Worm (Caenorhabditis elegans) whole organism, young adult: Measurements from ENCODE around the gene F53F4.4.
A peak's percentile ranks its signal among the peaks of the same experiment; 100 is the strongest.

ENCODE experiments used
- C06A6.2 ChIP-seq: fragments of 200-800 bp; sonication (Bioruptor generic); conservative IDR thresholded peaks from 2 replicates; pipeline ENCODE4 v1.3.6; 2022; ENCODE audit warnings: missing genetic modification characterization, missing compliant biosample characterization
- D2030.7 ChIP-seq: fragments of 200-800 bp; sonication (Bioruptor generic); IDR thresholded peaks from 2 replicates; pipeline ENCODE4 v1.3.6; 2022; ENCODE audit warnings: missing genetic modification reagents, missing genetic modification characterization, missing compliant biosample characterization
- F22D6.2 ChIP-seq: sonication (generic microtip); optimal IDR thresholded peaks from 2 replicates; lab custom pipeline; 2016; ENCODE audit warnings: mild to moderate bottlenecking, missing genetic modification characterization, missing compliant biosample characterization
- F33H1.4 ChIP-seq: fragments of 200-800 bp; sonication (Bioruptor generic); IDR thresholded peaks from 2 replicates; pipeline ENCODE4 v1.3.6; 2022; ENCODE audit warnings: missing genetic modification reagents, missing genetic modification characterization, missing compliant biosample characterization
- F39B2.1 ChIP-seq: fragments of 200-800 bp; sonication (Bioruptor generic); IDR thresholded peaks from 2 replicates; pipeline ENCODE4 v1.3.6; 2022; ENCODE audit warnings: missing genetic modification reagents, missing genetic modification characterization, missing compliant biosample characterization
- F52B5.7 ChIP-seq: sonication (generic microtip); optimal IDR thresholded peaks from 2 replicates; lab custom pipeline; 2016; ENCODE audit warnings: mild to moderate bottlenecking, missing genetic modification characterization, missing compliant biosample characterization
- F55B11.4 ChIP-seq: sonication (generic microtip); optimal IDR thresholded peaks from 2 replicates; lab custom pipeline; 2016; ENCODE audit warnings: missing compliant biosample characterization, missing genetic modification characterization, borderline replicate concordance; ENCODE audit not compliant: insufficient read depth
- K11D2.4 ChIP-seq: fragments of 200-800 bp; sonication (Bioruptor generic); IDR thresholded peaks from 2 replicates; pipeline ENCODE4 v1.3.6; 2022; ENCODE audit warnings: missing genetic modification reagents, missing genetic modification characterization, missing compliant biosample characterization
- K12H6.12 ChIP-seq: fragments of 200-800 bp; sonication (Bioruptor generic); optimal IDR thresholded peaks from 2 replicates; lab custom pipeline; 2018; ENCODE audit warnings: mild to moderate bottlenecking, missing genetic modification characterization, missing compliant biosample characterization
- Y56A3A.18 ChIP-seq: fragments of 200-800 bp; sonication (Bioruptor generic); IDR thresholded peaks from 2 replicates; pipeline ENCODE4 v1.3.6; 2022; ENCODE audit warnings: missing genetic modification reagents, missing genetic modification characterization, missing compliant biosample characterization
- Y79H2A.3 ChIP-seq: fragments of 200-800 bp; sonication (Bioruptor generic); conservative IDR thresholded peaks from 2 replicates; pipeline ENCODE4 v1.3.6; 2022; ENCODE audit warnings: missing genetic modification reagents, missing genetic modification characterization, missing compliant biosample characterization
- Y95B8A.8 ChIP-seq: fragments of 200-800 bp; sonication (Bioruptor generic); IDR thresholded peaks from 2 replicates; pipeline ENCODE4 v1.3.6; 2022; ENCODE audit warnings: missing genetic modification reagents, missing genetic modification characterization, missing compliant biosample characterization
- ZK185.1 ChIP-seq: sonication (generic microtip); optimal IDR thresholded peaks from 2 replicates; lab custom pipeline; 2016; ENCODE audit warnings: mild to moderate bottlenecking, missing genetic modification characterization, missing compliant biosample characterization; ENCODE audit not compliant: poor library complexity, severe bottlenecking
- ama-1 ChIP-seq, 3 experiments: fragments of 150-350 bp in 1 of 3; sonication (generic microtip) in 2 of 3; optimal IDR thresholded peaks; 2 replicates each; lab custom pipeline; 2014 to 2018; ENCODE audit warnings: missing biosample characterization in 2 of 3, missing genetic modification characterization in 2 of 3, missing genetic modification reagents in 2 of 3
- aptf-2 ChIP-seq: fragments of 200-800 bp; sonication (Bioruptor generic); conservative IDR thresholded peaks from 2 replicates; pipeline ENCODE4 v1.3.6; 2022; ENCODE audit warnings: missing genetic modification reagents, missing genetic modification characterization, missing compliant biosample characterization
- attf-3 ChIP-seq: fragments of 200-800 bp; sonication (Bioruptor generic); conservative IDR thresholded peaks from 2 replicates; pipeline ENCODE4 v1.3.6; 2022; ENCODE audit warnings: missing genetic modification reagents, missing genetic modification characterization, missing compliant biosample characterization
- bed-1 ChIP-seq: fragments of 200-800 bp; sonication (Bioruptor generic); IDR thresholded peaks from 2 replicates; pipeline ENCODE4 v1.3.6; 2022; ENCODE audit warnings: missing genetic modification reagents, missing genetic modification characterization, missing compliant biosample characterization
- bed-2 ChIP-seq: fragments of 200-800 bp; sonication (Bioruptor generic); IDR thresholded peaks from 2 replicates; pipeline ENCODE4 v1.3.6; 2022; ENCODE audit warnings: missing genetic modification reagents, missing genetic modification characterization, missing compliant biosample characterization
- ceh-27 ChIP-seq: fragments of 200-800 bp; sonication (Bioruptor generic); optimal IDR thresholded peaks from 2 replicates; lab custom pipeline; 2018; ENCODE audit warnings: mild to moderate bottlenecking, missing genetic modification characterization, moderate library complexity, missing compliant biosample characterization
- ceh-58 ChIP-seq: fragments of 200-800 bp; sonication (Bioruptor generic); IDR thresholded peaks from 2 replicates; pipeline ENCODE4 v1.3.6; 2022; ENCODE audit warnings: missing genetic modification characterization, missing compliant biosample characterization
- dox-1 ChIP-seq: fragments of 200-800 bp; sonication (Bioruptor generic); IDR thresholded peaks from 2 replicates; pipeline ENCODE4 v1.3.6; 2022; ENCODE audit warnings: missing genetic modification reagents, missing genetic modification characterization, missing compliant biosample characterization
- egrh-3 ChIP-seq: fragments of 200-800 bp; sonication (Bioruptor generic); IDR thresholded peaks from 2 replicates; pipeline ENCODE4 v1.3.6; 2022; ENCODE audit warnings: missing genetic modification reagents, missing genetic modification characterization, missing compliant biosample characterization
- fkh-3 ChIP-seq: sonication (generic microtip); optimal IDR thresholded peaks from 2 replicates; lab custom pipeline; 2016; ENCODE audit warnings: mild to moderate bottlenecking, missing genetic modification characterization, missing compliant biosample characterization
- hrde-1 ChIP-seq: sonication (generic microtip); optimal IDR thresholded peaks from 2 replicates; lab custom pipeline; 2016; ENCODE audit warnings: missing genetic modification characterization, mild to moderate bottlenecking, missing compliant biosample characterization, moderate library complexity, missing genotype, missing genetic modification reagents, borderline replicate concordance
- lin-54 ChIP-seq: fragments of 200-800 bp; sonication (Bioruptor generic); optimal IDR thresholded peaks from 2 replicates; lab custom pipeline; 2018; ENCODE audit warnings: mild to moderate bottlenecking, missing genetic modification characterization, missing compliant biosample characterization
- mcd-1 ChIP-seq: fragments of 200-800 bp; sonication (Bioruptor generic); IDR thresholded peaks from 2 replicates; pipeline ENCODE4 v1.3.6; 2022; ENCODE audit warnings: missing genetic modification reagents, missing genetic modification characterization, missing compliant biosample characterization
- mes-4 ChIP-seq: sonication (generic microtip); optimal IDR thresholded peaks from 2 replicates; lab custom pipeline; 2016; ENCODE audit warnings: missing genotype, missing genetic modification characterization, missing compliant biosample characterization
- nfya-1 ChIP-seq: sonication (generic microtip); optimal IDR thresholded peaks from 2 replicates; lab custom pipeline; 2017; ENCODE audit warnings: antibody characterized with exemption, missing compliant biosample characterization, missing genetic modification characterization, borderline replicate concordance; ENCODE audit not compliant: insufficient read depth
- nfya-2 ChIP-seq: fragments of 200-800 bp; sonication (Bioruptor generic); IDR thresholded peaks from 2 replicates; pipeline ENCODE4 v1.3.6; 2022; ENCODE audit warnings: missing genetic modification reagents, missing genetic modification characterization, missing compliant biosample characterization
- nhr-90 ChIP-seq: sonication (generic microtip); optimal IDR thresholded peaks from 2 replicates; lab custom pipeline; 2016; ENCODE audit warnings: missing genotype, mild to moderate bottlenecking, missing genetic modification characterization, missing compliant biosample characterization
- pbrm-1 ChIP-seq: fragments of 200-800 bp; sonication (Bioruptor generic); IDR thresholded peaks from 2 replicates; pipeline ENCODE4 v1.3.6; 2022; ENCODE audit warnings: missing genetic modification reagents, missing genetic modification characterization, missing compliant biosample characterization
- pha-4 ChIP-seq: fragments of 150-350 bp; sonication (generic microtip); optimal IDR thresholded peaks from 2 replicates; lab custom pipeline; 2014; ENCODE audit warnings: missing biosample characterization, missing genetic modification reagents, missing genetic modification characterization
- rcor-1 ChIP-seq: fragments of 200-800 bp; sonication (Bioruptor generic); IDR thresholded peaks from 2 replicates; pipeline ENCODE4 v1.3.6; 2022; ENCODE audit warnings: missing genetic modification reagents, missing genetic modification characterization, missing compliant biosample characterization
- rpc-1 ChIP-seq, 2 experiments: fragments of 150-350 bp in 1 of 2; sonication (generic microtip) in 1 of 2; optimal IDR thresholded peaks; 2 replicates each; lab custom pipeline; 2014 to 2018; ENCODE audit warnings: missing biosample characterization in 1 of 2, missing genetic modification characterization in 1 of 2, missing genetic modification reagents in 1 of 2, missing genotype in 1 of 2
- sea-2 ChIP-seq: fragments of 200-800 bp; sonication (Bioruptor generic); IDR thresholded peaks from 2 replicates; pipeline ENCODE4 v1.3.6; 2022; ENCODE audit warnings: missing genetic modification characterization, missing compliant biosample characterization
- snpc-1.3 ChIP-seq: sonication (generic microtip); optimal IDR thresholded peaks from 2 replicates; lab custom pipeline; 2017; ENCODE audit warnings: missing genetic modification characterization, mild to moderate bottlenecking, missing compliant biosample characterization, antibody characterized with exemption, moderate library complexity, missing genotype, missing genetic modification reagents; ENCODE audit not compliant: insufficient read depth
- somi-1 ChIP-seq: fragments of 200-800 bp; sonication (Bioruptor generic); optimal IDR thresholded peaks from 2 replicates; lab custom pipeline; 2018; ENCODE audit warnings: mild to moderate bottlenecking, missing genetic modification characterization, missing compliant biosample characterization
- tbx-9 ChIP-seq: sonication (generic microtip); optimal IDR thresholded peaks from 2 replicates; lab custom pipeline; 2016; ENCODE audit warnings: borderline replicate concordance, missing genetic modification characterization, inconsistent platforms, missing compliant biosample characterization
- tlf-1 ChIP-seq: fragments of 200-800 bp; sonication (Bioruptor generic); optimal IDR thresholded peaks from 2 replicates; lab custom pipeline; 2018; ENCODE audit warnings: mild to moderate bottlenecking, missing genetic modification characterization, missing compliant biosample characterization
- unc-62 ChIP-seq: fragments of 150-350 bp; optimal IDR thresholded peaks from 2 replicates; lab custom pipeline; 2014; ENCODE audit warnings: missing biosample characterization, missing genetic modification reagents, missing genetic modification characterization
- zfh-2 ChIP-seq: fragments of 200-800 bp; sonication (Bioruptor generic); conservative IDR thresholded peaks from 2 replicates; pipeline ENCODE4 v1.3.6; 2022; ENCODE audit warnings: missing genetic modification reagents, missing genetic modification characterization, missing compliant biosample characterization
- zim-3 ChIP-seq: sonication (generic microtip); optimal IDR thresholded peaks from 2 replicates; lab custom pipeline; 2017; ENCODE audit warnings: mild to moderate bottlenecking, missing genetic modification characterization, moderate library complexity, missing compliant biosample characterization

Gene F53F4.4

ce11 chrV:13645848-13646578, 52.8 kb downstream of the F53F4.4 start (continued):
- TF ChIP-seq pha-4 (no peak), rpc-1 (optimal IDR thresholded peaks at IDR 0.05; lab: Kevin White, UChicago) (no peak), rpc-1 (tag; optimal IDR thresholded peaks at IDR 0.05; lab: Kevin White, UChicago) (no peak), bed-2 (GFP tag; lab: Robert Waterston, UW) (no peak), lin-54 (GFP tag; lab: Kevin White, UChicago) (peak; percentile 3), nhr-90 (tag; lab: Kevin White, UChicago) (no peak), somi-1 (no peak), ceh-27 (no peak), Y79H2A.3 (0 out of 2 replicates have a peak, but pooled peaks have one; percentile 9), aptf-2 (GFP tag; lab: Robert Waterston, UW) (0 out of 2 replicates have a peak, but pooled peaks have one; percentile 22), F52B5.7 (no peak), Y95B8A.8 (GFP tag; lab: Robert Waterston, UW) (0 out of 2 replicates have a peak, but pooled peaks have one; percentile 74), tlf-1 (no peak), C06A6.2 (GFP tag; lab: Robert Waterston, UW) (peak; percentile 38; the same call in 1 of the 2 replicates), ama-1 (optimal IDR thresholded peaks at IDR 0.05; lab: Kevin White, UChicago) (no peak), ama-1 (GFP tag; optimal IDR thresholded peaks at IDR 0.05; lab: Kevin White, UChicago) (no peak), unc-62 (GFP tag; lab: Kevin White, UChicago) (no peak), ceh-58 (GFP tag; lab: Robert Waterston, UW) (0 out of 2 replicates have a peak, but pooled peaks have one; percentile 4), pbrm-1 (GFP tag; lab: Robert Waterston, UW) (0 out of 2 replicates have a peak, but pooled peaks have one; percentile 6), ZK185.1 (tag; lab: Kevin White, UChicago) (no peak), K12H6.12 (tag; lab: Kevin White, UChicago) (no peak), hrde-1 (tag; lab: Kevin White, UChicago) (no peak), nfya-2 (GFP tag; lab: Robert Waterston, UW) (0 out of 2 replicates have a peak, but pooled peaks have one; percentile 71), D2030.7 (GFP tag; lab: Robert Waterston, UW) (peak; percentile 30), nfya-1 (tag; lab: Kevin White, UChicago) (no peak), snpc-1.3 (tag; lab: Kevin White, UChicago) (no peak), attf-3 (GFP tag; lab: Robert Waterston, UW) (peak; percentile 27; the same call in 1 of the 2 replicates), rcor-1 (no peak), tbx-9 (tag; lab: Kevin White, UChicago) (no peak), F55B11.4 (tag; lab: Kevin White, UChicago) (no peak), zim-3 (tag; lab: Kevin White, UChicago) (no peak), Y56A3A.18 (GFP tag; lab: Robert Waterston, UW) (no peak), fkh-3 (tag; lab: Kevin White, UChicago) (no peak)
- TF ChIP-seq, all 124 proteins: peak for 35

ce11 chrV:13647185-13647584, 54.0 kb downstream of the F53F4.4 start:
- TF ChIP-seq bed-1 (no peak), F22D6.2 (no peak), F33H1.4 (GFP tag; lab: Robert Waterston, UW) (no peak), zfh-2 (GFP tag; lab: Robert Waterston, UW) (peak; percentile 71), sea-2 (GFP tag; lab: Robert Waterston, UW) (0 out of 2 replicates have a peak, but pooled peaks have one; percentile 28), dox-1 (GFP tag; lab: Robert Waterston, UW) (no peak), egrh-3 (no peak), mes-4 (tag; lab: Kevin White, UChicago) (no peak), mcd-1 (0 out of 2 replicates have a peak, but pooled peaks have one; percentile 9), K11D2.4 (GFP tag; lab: Robert Waterston, UW) (no peak), F39B2.1 (GFP tag; lab: Robert Waterston, UW) (no peak)
